Fruit fly (Drosophila melanogaster): ENCODE results near the gene CG17329.

DNA sequence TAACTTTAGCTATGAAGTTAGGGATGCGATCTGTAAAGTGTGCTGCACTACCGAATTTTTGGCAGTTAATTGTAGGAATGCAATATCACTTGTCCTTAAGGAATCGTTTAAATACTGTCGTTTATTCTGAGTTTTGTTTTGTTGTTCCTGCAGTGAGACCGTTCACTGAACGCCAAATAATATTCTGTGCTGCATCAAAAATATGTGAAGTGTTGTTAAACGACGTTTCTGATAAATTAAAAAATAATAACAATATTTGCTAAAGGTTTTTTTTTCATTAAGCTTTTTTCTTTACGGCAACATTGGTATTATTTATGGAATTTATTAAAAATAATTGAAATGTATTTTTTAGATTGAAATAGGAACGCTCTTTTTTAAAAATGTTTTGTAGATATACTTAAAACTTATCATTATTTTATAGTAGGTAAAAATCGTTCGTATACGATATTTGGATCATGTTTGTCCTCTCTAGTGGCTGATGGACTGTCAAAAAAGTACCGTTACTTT, 11.7 kb downstream of the CG17329 start, which contains the start of gene GMF:
- no peak for TF ChIP-seq ttk (optimal IDR thresholded peaks at IDR 0.05)
- TF ChIP-seq insv (optimal IDR thresholded peaks at IDR 0.05) = no peak
- no peak for TF ChIP-seq Myc (optimal IDR thresholded peaks at IDR 0.05)

All from Kc167 (cell line).